Fruit fly (Drosophila melanogaster) whole organism, pupa: ENCODE data around the gene S6k.

Experiments
- CG15710 ChIP-seq: fragments of 200-800 bp; sonication (Bioruptor generic); optimal IDR thresholded peaks from 2 replicates; lab custom pipeline; 2018; ENCODE audit warnings: missing biosample characterization, mild to moderate bottlenecking, missing genetic modification characterization, moderate library complexity
- CG4496 ChIP-seq: fragments of 200-800 bp; sonication (Bioruptor generic); IDR thresholded peaks from 3 replicates; pipeline ENCODE4 v1.3.6; 2022; ENCODE audit warnings: missing biosample characterization, missing genetic modification characterization
- EcR ChIP-seq: fragments of 200-800 bp; sonication (Bioruptor generic); optimal IDR thresholded peaks from 3 replicates; lab custom pipeline; 2019; ENCODE audit warnings: missing biosample characterization, missing genetic modification characterization, mild to moderate bottlenecking, moderate library complexity, missing genetic modification reagents
- gl ChIP-seq: fragments of 200-800 bp; sonication (Bioruptor generic); optimal IDR thresholded peaks from 2 replicates; lab custom pipeline; 2018; ENCODE audit warnings: missing biosample characterization, mild to moderate bottlenecking, missing genetic modification characterization
- rn ChIP-seq: fragments of 200-800 bp; sonication (Bioruptor generic); IDR thresholded peaks from 2 replicates; pipeline ENCODE4 v1.3.6; 2022; ENCODE audit warnings: missing biosample characterization, missing genetic modification characterization

dm6 chr3L:5774782-5775181 is 35.9 kb downstream of the S6k start:
- TF ChIP-seq CG4496 (GFP tag; lab: Robert Waterston, UW) = 0 out of 3 replicates have a peak, but pooled peaks have one; percentile 9
- TF ChIP-seq CG15710 = no peak
- TF ChIP-seq gl (tag; lab: Kevin White, UChicago) = no peak
- TF ChIP-seq EcR (GFP tag; lab: Kevin White, UChicago) = peak; percentile 22
- no peak for TF ChIP-seq rn (GFP tag; lab: Robert Waterston, UW)
